Worm (Caenorhabditis elegans): ENCODE results near the gene Y39A1A.22.
A peak's percentile ranks its signal among the peaks of the same experiment; 100 is the strongest.

The Y39A1A.22 gene

ce11 chrIII:10658394-10658793 is 48.4 kb downstream of the Y39A1A.22 start:
- TF ChIP-seq elt-2 (tag; optimal IDR thresholded peaks at IDR 0.05), result no peak
- no peak for TF ChIP-seq egl-27 (tag; optimal IDR thresholded peaks at IDR 0.05)
- no peak for TF ChIP-seq ceh-28 (tag; optimal IDR thresholded peaks at IDR 0.05)
- no peak for TF ChIP-seq daf-12 (tag; optimal IDR thresholded peaks at IDR 0.05)
- no peak for TF ChIP-seq ztf-4 (tag; optimal IDR thresholded peaks at IDR 0.05)
- peak; percentile 99 for TF ChIP-seq nfya-1 (tag; optimal IDR thresholded peaks at IDR 0.05; ENCODE audit: insufficient read depth)

ce11 chrIII:10657661-10658060 is 49.2 kb downstream of the Y39A1A.22 start:
- TF ChIP-seq skn-1 (tag; optimal IDR thresholded peaks at IDR 0.05) (no peak), hmg-11 (tag; optimal IDR thresholded peaks at IDR 0.05) (peak; percentile 10), lin-15B (tag; optimal IDR thresholded peaks at IDR 0.05) (no peak)

ce11 chrIII:10656069-10656468 is 50.8 kb downstream of the Y39A1A.22 start:
- no peak for TF ChIP-seq unc-39 (tag; optimal IDR thresholded peaks at IDR 0.05)
- TF ChIP-seq lsy-12 (tag; optimal IDR thresholded peaks at IDR 0.05), result no peak
- peak; percentile 17 for TF ChIP-seq pha-4 (tag; optimal IDR thresholded peaks at IDR 0.05)
- peak; percentile 60 for TF ChIP-seq elt-2 (tag; optimal IDR thresholded peaks at IDR 0.05)
- TF ChIP-seq fkh-10 (GFP tag; optimal IDR thresholded peaks at IDR 0.05), result no peak
- TF ChIP-seq ceh-82 (tag; optimal IDR thresholded peaks at IDR 0.05), result no peak
- TF ChIP-seq aly-2 (tag; optimal IDR thresholded peaks at IDR 0.05), result no peak
- no peak for TF ChIP-seq mml-1 (tag; optimal IDR thresholded peaks at IDR 0.05)
- TF ChIP-seq unc-62 (GFP tag; optimal IDR thresholded peaks at IDR 0.05), result no peak
- no peak for TF ChIP-seq skn-1 (tag; optimal IDR thresholded peaks at IDR 0.05)
- no peak for TF ChIP-seq daf-12 (tag; optimal IDR thresholded peaks at IDR 0.05)
- no peak for TF ChIP-seq nfya-1 (tag; optimal IDR thresholded peaks at IDR 0.05; ENCODE audit: insufficient read depth)
- TF ChIP-seq elt-1 (tag; optimal IDR thresholded peaks at IDR 0.05), result no peak
- TF ChIP-seq ceh-16 (tag; optimal IDR thresholded peaks at IDR 0.05), result no peak
- no peak for TF ChIP-seq ztf-11 (tag; optimal IDR thresholded peaks at IDR 0.05)

ce11 chrIII:10654718-10655117 is 52.1 kb downstream of the Y39A1A.22 start, which contains the start of gene cnt-2:
Gene cnt-2, plus strand, starts transcription at chrIII:10655018.
- TF ChIP-seq unc-62 (GFP tag; optimal IDR thresholded peaks at IDR 0.05) (no peak), nhr-25 (tag; optimal IDR thresholded peaks at IDR 0.05) (no peak), fkh-10 (GFP tag; optimal IDR thresholded peaks at IDR 0.05) (no peak), eor-1 (tag; optimal IDR thresholded peaks at IDR 0.05) (no peak), nhr-237 (tag; optimal IDR thresholded peaks at IDR 0.05) (no peak), jun-1 (tag; optimal IDR thresholded peaks at IDR 0.05) (no peak), nhr-11 (tag; optimal IDR thresholded peaks at IDR 0.05) (no peak), daf-12 (tag; optimal IDR thresholded peaks at IDR 0.05) (no peak), lin-15B (tag; optimal IDR thresholded peaks at IDR 0.05) (no peak), ztf-4 (tag; optimal IDR thresholded peaks at IDR 0.05) (no peak), ceh-9 (tag; optimal IDR thresholded peaks at IDR 0.05) (no peak), lsy-12 (tag; optimal IDR thresholded peaks at IDR 0.05) (no peak)

DNA sequence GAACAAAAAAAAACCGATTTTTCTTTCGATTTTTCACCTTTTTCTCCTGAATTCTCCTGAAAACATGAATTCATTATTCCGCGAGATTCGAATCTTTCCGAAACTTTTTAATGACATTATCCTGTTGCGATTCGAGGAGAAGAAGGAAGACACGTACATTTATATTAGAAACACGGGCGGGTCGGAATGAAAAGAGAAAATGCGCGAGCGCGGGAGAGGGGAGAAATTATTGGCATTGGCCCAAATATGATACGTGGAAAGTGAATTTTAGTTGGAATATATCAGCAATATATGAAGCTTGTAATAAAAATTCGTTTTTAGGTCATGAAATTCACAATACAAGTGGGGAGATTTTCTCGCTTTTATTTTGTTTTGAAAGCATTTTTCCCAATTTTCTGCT is 53.3 kb downstream of the Y39A1A.22 start:
- no peak for TF ChIP-seq nhr-23 (tag; optimal IDR thresholded peaks at IDR 0.05)
- peak; percentile 13 for TF ChIP-seq lin-15B (tag; optimal IDR thresholded peaks at IDR 0.05)

DNA sequence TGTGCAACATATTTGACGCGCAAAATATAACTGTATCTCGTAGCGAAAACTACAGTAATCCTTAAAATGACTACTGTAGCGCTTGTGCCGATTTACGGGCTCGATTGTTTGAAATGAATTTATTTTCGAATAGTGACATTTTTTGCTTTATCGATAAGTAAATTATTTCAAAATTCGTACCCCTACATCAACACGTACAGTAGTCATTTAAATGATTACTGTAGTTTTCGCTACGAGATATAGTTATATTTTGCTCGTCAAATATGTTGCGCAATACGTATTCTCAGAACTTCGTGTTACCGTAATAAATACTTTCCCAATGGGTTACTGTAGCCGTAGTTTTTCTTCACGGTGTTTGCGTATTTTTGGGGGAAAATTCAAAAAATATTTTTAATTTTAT is 54.0 kb downstream of the Y39A1A.22 start:
- TF ChIP-seq nhr-11 (tag; optimal IDR thresholded peaks at IDR 0.05), result no peak
- TF ChIP-seq nhr-23 (tag; optimal IDR thresholded peaks at IDR 0.05), result no peak
- no peak for TF ChIP-seq nhr-77 (tag; optimal IDR thresholded peaks at IDR 0.05)
- TF ChIP-seq snpc-4 (tag; optimal IDR thresholded peaks at IDR 0.05), result no peak
- no peak for TF ChIP-seq hmg-11 (tag; optimal IDR thresholded peaks at IDR 0.05)
- TF ChIP-seq nhr-12 (tag; optimal IDR thresholded peaks at IDR 0.05), result no peak
- no peak for TF ChIP-seq egl-27 (tag; optimal IDR thresholded peaks at IDR 0.05)
- TF ChIP-seq ztf-4 (tag; optimal IDR thresholded peaks at IDR 0.05), result no peak
- no peak for TF ChIP-seq daf-12 (tag; optimal IDR thresholded peaks at IDR 0.05)
- no peak for TF ChIP-seq egl-5 (tag; optimal IDR thresholded peaks at IDR 0.05)
- no peak for TF ChIP-seq aly-2 (tag; optimal IDR thresholded peaks at IDR 0.05)
- no peak for TF ChIP-seq nhr-76 (tag; optimal IDR thresholded peaks at IDR 0.05)
- no peak for TF ChIP-seq eor-1 (tag; optimal IDR thresholded peaks at IDR 0.05)
- TF ChIP-seq nhr-43 (tag; optimal IDR thresholded peaks at IDR 0.05; ENCODE audit: poor library complexity, severe bottlenecking), result no peak
- TF ChIP-seq elt-3 (tag; optimal IDR thresholded peaks at IDR 0.05), result no peak
- no peak for TF ChIP-seq pqm-1 (tag; optimal IDR thresholded peaks at IDR 0.05)
- TF ChIP-seq R02D3.7 (tag; optimal IDR thresholded peaks at IDR 0.05), result no peak
